Fruit fly (Drosophila melanogaster) whole organism, embryonic: Measurements from ENCODE around the gene CG9662.
A peak's percentile ranks its signal among the peaks of the same experiment; 100 is the strongest.

Experiments used
- ATbp ChIP-seq: fragments of 200-800 bp; sonication (Bioruptor generic); optimal IDR thresholded peaks from 2 replicates; lab custom pipeline; 2017; ENCODE audit warnings: missing biosample characterization, mild to moderate bottlenecking, missing genetic modification characterization, missing genetic modification reagents
- Abd-B ChIP-seq: fragments of 200-800 bp; sonication (Bioruptor generic); optimal IDR thresholded peaks from 2 replicates; lab custom pipeline; 2018; ENCODE audit warnings: missing biosample characterization, mild to moderate bottlenecking, missing genetic modification characterization, moderate library complexity
- Bteb2 ChIP-seq: fragments of 200-800 bp; sonication (Bioruptor generic); optimal IDR thresholded peaks from 2 replicates; lab custom pipeline; 2016; ENCODE audit warnings: missing biosample characterization, missing genetic modification characterization
- CG12155 ChIP-seq: fragments of 200-800 bp; sonication (Bioruptor generic); optimal IDR thresholded peaks from 3 replicates; lab custom pipeline; 2016; ENCODE audit warnings: missing biosample characterization, missing genetic modification characterization
- CG12659 ChIP-seq: fragments of 200-800 bp; sonication (Bioruptor generic); optimal IDR thresholded peaks from 3 replicates; lab custom pipeline; 2017; ENCODE audit warnings: mild to moderate bottlenecking, missing biosample characterization, missing genetic modification reagents, missing genetic modification characterization
- CG15073 ChIP-seq: fragments of 200-800 bp; sonication (Bioruptor generic); optimal IDR thresholded peaks from 2 replicates; lab custom pipeline; 2016; ENCODE audit warnings: missing biosample characterization, missing genetic modification characterization
- CG18011 ChIP-seq: fragments of 200-800 bp; sonication (Bioruptor generic); optimal IDR thresholded peaks from 2 replicates; lab custom pipeline; 2017; ENCODE audit warnings: missing biosample characterization, missing genetic modification characterization, mild to moderate bottlenecking, moderate library complexity, missing genotype
- CG18476 ChIP-seq: fragments of 200-800 bp; sonication (Bioruptor generic); optimal IDR thresholded peaks from 2 replicates; lab custom pipeline; 2016; ENCODE audit warnings: missing biosample characterization, mild to moderate bottlenecking, missing genetic modification characterization
- CG18619 ChIP-seq: fragments of 200-800 bp; sonication (Bioruptor generic); optimal IDR thresholded peaks from 3 replicates; lab custom pipeline; 2017; ENCODE audit warnings: missing biosample characterization, mild to moderate bottlenecking, missing genetic modification characterization
- CG2199 ChIP-seq: fragments of 200-800 bp; sonication (Bioruptor generic); IDR thresholded peaks from 3 replicates; pipeline ENCODE4 v1.3.6; 2022; ENCODE audit warnings: missing biosample characterization, missing genetic modification characterization
- CG33557 ChIP-seq: fragments of 200-800 bp; sonication (Bioruptor generic); optimal IDR thresholded peaks from 2 replicates; lab custom pipeline; 2019; ENCODE audit warnings: missing biosample characterization, mild to moderate bottlenecking, missing genetic modification characterization, moderate library complexity
- CG4404 ChIP-seq: fragments of 200-800 bp; sonication (Bioruptor generic); IDR thresholded peaks from 2 replicates; pipeline ENCODE4 v1.3.6; 2022; ENCODE audit warnings: missing biosample characterization, missing genetic modification characterization
- CG7357 ChIP-seq: fragments of 200-800 bp; sonication (Bioruptor generic); IDR thresholded peaks from 3 replicates; pipeline ENCODE4 v1.3.6; 2022; ENCODE audit warnings: missing biosample characterization, missing genetic modification characterization
- CG7556 ChIP-seq: fragments of 200-800 bp; sonication (Bioruptor generic); optimal IDR thresholded peaks from 2 replicates; lab custom pipeline; 2017; ENCODE audit warnings: missing biosample characterization, mild to moderate bottlenecking, missing genetic modification characterization
- CG8290 ChIP-seq, 3 experiments: fragments of 200-800 bp; sonication (Bioruptor generic); optimal IDR thresholded peaks; 2 replicates each; lab custom pipeline; 2016 to 2019; ENCODE audit warnings: missing biosample characterization in 3 of 3, missing genetic modification characterization in 3 of 3, mild to moderate bottlenecking in 2 of 3, moderate library complexity in 1 of 3
- CG9727 ChIP-seq: fragments of 200-800 bp; sonication (Bioruptor generic); optimal IDR thresholded peaks from 3 replicates; lab custom pipeline; 2017; ENCODE audit warnings: missing biosample characterization, mild to moderate bottlenecking, missing genetic modification characterization
- Chrac-16 ChIP-seq: fragments of 200-800 bp; sonication (Bioruptor generic); optimal IDR thresholded peaks from 3 replicates; lab custom pipeline; 2016; ENCODE audit warnings: missing biosample characterization, missing genetic modification characterization
- D ChIP-seq, 2 experiments: fragments of 200-800 bp in 1 of 2; fragments of >200 bp in 1 of 2; sonication (Bioruptor generic) in 1 of 2; optimal IDR thresholded peaks; 2 replicates in 1 of 2; 3 replicates in 1 of 2; lab custom pipeline; 2017; ENCODE audit warnings: mild to moderate bottlenecking in 1 of 2, missing biosample characterization in 1 of 2, missing genetic modification characterization in 1 of 2, missing genetic modification reagents in 1 of 2
- Doc2 ChIP-seq: fragments of 200-800 bp; sonication (Bioruptor generic); IDR thresholded peaks from 2 replicates; pipeline ENCODE4 v1.3.6; 2022; ENCODE audit warnings: missing biosample characterization, missing genetic modification characterization
- E2f1 ChIP-seq: fragments of 200-800 bp; sonication (Bioruptor generic); IDR thresholded peaks from 2 replicates; pipeline ENCODE4 v1.3.6; 2022; ENCODE audit warnings: missing biosample characterization, missing genetic modification characterization
- Fer1 ChIP-seq: fragments of 200-800 bp; sonication (Bioruptor generic); optimal IDR thresholded peaks from 2 replicates; lab custom pipeline; 2017; ENCODE audit warnings: missing biosample characterization, mild to moderate bottlenecking, missing genetic modification characterization
- HLH3B ChIP-seq: fragments of 200-800 bp; sonication (Bioruptor generic); IDR thresholded peaks from 2 replicates; pipeline ENCODE4 v1.3.6; 2022; ENCODE audit warnings: missing biosample characterization, missing genetic modification characterization
- HLH54F ChIP-seq: fragments of 200-800 bp; sonication (Bioruptor generic); optimal IDR thresholded peaks from 3 replicates; lab custom pipeline; 2016; ENCODE audit warnings: missing biosample characterization, missing genetic modification characterization
- Lpt ChIP-seq: fragments of >200 bp; optimal IDR thresholded peaks from 2 replicates; lab custom pipeline; 2018; ENCODE audit warnings: missing biosample characterization, missing genetic modification characterization
- Ravus ChIP-seq: fragments of 200-800 bp; sonication (Bioruptor generic); IDR thresholded peaks from 2 replicates; pipeline ENCODE4 v1.3.6; 2022; ENCODE audit warnings: missing biosample characterization, missing genetic modification characterization
- Rfx ChIP-seq: fragments of 200-800 bp; sonication (Bioruptor generic); IDR thresholded peaks from 2 replicates; pipeline ENCODE4 v1.3.6; 2022; ENCODE audit warnings: missing biosample characterization, missing genetic modification characterization
- Rx ChIP-seq: fragments of 200-800 bp; sonication (Bioruptor generic); IDR thresholded peaks from 2 replicates; pipeline ENCODE4 v1.3.6; 2022; ENCODE audit warnings: missing biosample characterization, missing genetic modification characterization
- Scr ChIP-seq: fragments of 200-800 bp; sonication (Bioruptor generic); IDR thresholded peaks from 2 replicates; pipeline ENCODE4 v1.3.6; 2022; ENCODE audit warnings: missing biosample characterization, missing genetic modification characterization; ENCODE audit not compliant: partially characterized antibody
- Taf1 ChIP-seq: fragments of 200-800 bp; sonication (Bioruptor generic); IDR thresholded peaks from 2 replicates; pipeline ENCODE4 v1.3.6; 2022; ENCODE audit warnings: missing biosample characterization, missing genetic modification characterization
- Xrp1 ChIP-seq: fragments of 200-800 bp; sonication (Bioruptor generic); IDR thresholded peaks from 2 replicates; pipeline ENCODE4 v1.3.6; 2022; ENCODE audit warnings: missing biosample characterization, missing genetic modification characterization
- az2 ChIP-seq: fragments of 200-800 bp; sonication (Bioruptor generic); optimal IDR thresholded peaks from 3 replicates; lab custom pipeline; 2016; ENCODE audit warnings: missing biosample characterization, missing genetic modification characterization
- bcd ChIP-seq: fragments of 200-800 bp; sonication (Bioruptor generic); optimal IDR thresholded peaks from 2 replicates; lab custom pipeline; 2017; ENCODE audit warnings: missing biosample characterization, mild to moderate bottlenecking, missing genetic modification characterization
- br ChIP-seq: fragments of >200 bp; optimal IDR thresholded peaks from 2 replicates; lab custom pipeline; 2017
- cas ChIP-seq: fragments of 200-800 bp; sonication (Bioruptor generic); IDR thresholded peaks from 2 replicates; pipeline ENCODE4 v1.3.6; 2022; ENCODE audit warnings: missing biosample characterization, missing genetic modification characterization
- chn ChIP-seq: fragments of 200-800 bp; sonication (Bioruptor generic); optimal IDR thresholded peaks from 2 replicates; lab custom pipeline; 2016; ENCODE audit warnings: missing biosample characterization, missing genetic modification characterization
- crc ChIP-seq: fragments of 200-800 bp; sonication (Bioruptor generic); optimal IDR thresholded peaks from 2 replicates; lab custom pipeline; 2016; ENCODE audit warnings: missing biosample characterization, missing genetic modification characterization
- croc ChIP-seq: fragments of 200-800 bp; sonication (Bioruptor generic); conservative IDR thresholded peaks from 3 replicates; pipeline ENCODE4 v1.3.6; 2022; ENCODE audit warnings: missing biosample characterization, missing genetic modification characterization
- disco-r ChIP-seq: fragments of 200-800 bp; sonication (Bioruptor generic); optimal IDR thresholded peaks from 2 replicates; lab custom pipeline; 2016; ENCODE audit warnings: missing biosample characterization, missing genetic modification characterization
- dm ChIP-seq: fragments of 200-800 bp; sonication (Bioruptor generic); optimal IDR thresholded peaks from 3 replicates; lab custom pipeline; 2016; ENCODE audit warnings: missing biosample characterization, missing genetic modification characterization
- dmrt99B ChIP-seq: fragments of 200-800 bp; sonication (Bioruptor generic); optimal IDR thresholded peaks from 2 replicates; lab custom pipeline; 2018; ENCODE audit warnings: missing biosample characterization, mild to moderate bottlenecking, missing genetic modification characterization, moderate library complexity
- dysf ChIP-seq: fragments of 200-800 bp; sonication (Bioruptor generic); IDR thresholded peaks from 3 replicates; pipeline ENCODE4 v1.3.6; 2022; ENCODE audit warnings: missing biosample characterization, missing genetic modification characterization
- gcm ChIP-seq: fragments of 200-800 bp; sonication (Bioruptor generic); optimal IDR thresholded peaks from 2 replicates; lab custom pipeline; 2019; ENCODE audit warnings: missing biosample characterization, mild to moderate bottlenecking, missing genetic modification characterization, moderate library complexity
- gcm2 ChIP-seq: fragments of 200-800 bp; sonication (Bioruptor generic); optimal IDR thresholded peaks from 2 replicates; lab custom pipeline; 2016; ENCODE audit warnings: missing biosample characterization, missing genetic modification characterization
- hb ChIP-seq: fragments of 200-800 bp; sonication (Bioruptor generic); IDR thresholded peaks from 3 replicates; pipeline ENCODE4 v1.3.6; 2022; ENCODE audit warnings: missing biosample characterization, missing genetic modification characterization; ENCODE audit not compliant: partially characterized antibody
- hbn ChIP-seq: fragments of 200-800 bp; sonication (Bioruptor generic); IDR thresholded peaks from 2 replicates; pipeline ENCODE4 v1.3.6; 2022; ENCODE audit warnings: missing biosample characterization, missing genetic modification characterization; ENCODE audit not compliant: partially characterized antibody
- luna ChIP-seq: fragments of 200-800 bp; sonication (Bioruptor generic); optimal IDR thresholded peaks from 2 replicates; lab custom pipeline; 2016; ENCODE audit warnings: missing biosample characterization, missing genetic modification characterization
- salm ChIP-seq: fragments of 200-800 bp; sonication (Bioruptor generic); optimal IDR thresholded peaks from 2 replicates; lab custom pipeline; 2018; ENCODE audit warnings: missing biosample characterization, mild to moderate bottlenecking, missing genetic modification characterization
- sna ChIP-seq: fragments of 200-800 bp; sonication (Bioruptor generic); IDR thresholded peaks from 2 replicates; pipeline ENCODE4 v1.3.6; 2022; ENCODE audit warnings: missing biosample characterization, missing genetic modification characterization; ENCODE audit not compliant: partially characterized antibody
- sqz ChIP-seq: fragments of 200-800 bp; sonication (Bioruptor generic); optimal IDR thresholded peaks from 3 replicates; lab custom pipeline; 2018; ENCODE audit warnings: missing biosample characterization, mild to moderate bottlenecking, missing genetic modification characterization
- tin ChIP-seq: fragments of 200-800 bp; sonication (Bioruptor generic); optimal IDR thresholded peaks from 3 replicates; lab custom pipeline; 2016; ENCODE audit warnings: missing biosample characterization, missing genetic modification characterization
- trh ChIP-seq: fragments of 200-800 bp; sonication (Bioruptor generic); optimal IDR thresholded peaks from 2 replicates; lab custom pipeline; 2016; ENCODE audit warnings: missing biosample characterization, missing genetic modification characterization

The CG9662 gene

dm6 chr2L:3376684-3377086 lies at the start of gene CG9662, which contains the start of gene Ptpa:
CG9662 (minus strand) TSS chr2L:3376737.
Ptpa (plus strand) TSS chr2L:3377002.
- TF ChIP-seq bcd (peak; percentile 78), hbn (GFP tag; lab: Robert Waterston, UW) (peak; percentile 85), Scr (GFP tag; lab: Robert Waterston, UW) (peak; percentile 96), croc (GFP tag; lab: Robert Waterston, UW) (peak; percentile 80), Rfx (GFP tag; lab: Robert Waterston, UW) (peak; percentile 89), CG12155 (GFP tag; lab: Kevin White, UChicago) (peak; percentile 81), Xrp1 (GFP tag; lab: Robert Waterston, UW) (peak; percentile 77), Doc2 (no peak), HLH54F (GFP tag; lab: Kevin White, UChicago) (peak; percentile 90), dmrt99B (tag; lab: Kevin White, UChicago) (peak; percentile 71), CG18011 (GFP tag; lab: Kevin White, UChicago) (peak; percentile 42), dm (peak; percentile 84), Lpt (no peak), CG33557 (GFP tag; lab: Kevin White, UChicago) (peak; percentile 64), disco-r (GFP tag; lab: Kevin White, UChicago) (peak; percentile 49), CG8290 (GFP tag; optimal IDR thresholded peaks at IDR 0.05; lab: Kevin White, UChicago) (peak; percentile 71), CG8290 (tag; optimal IDR thresholded peaks at IDR 0.05; lab: Kevin White, UChicago) (peak in 1 of 2 experiments; percentile 80), CG4404 (GFP tag; lab: Robert Waterston, UW) (peak; percentile 82), Abd-B (GFP tag; lab: Kevin White, UChicago) (peak; percentile 92), Taf1 (peak; percentile 70; the same call in 1 of the 2 replicates), E2f1 (peak; percentile 55), Ravus (GFP tag; lab: Robert Waterston, UW) (peak; percentile 61), tin (peak; percentile 82), HLH3B (GFP tag; lab: Robert Waterston, UW) (peak; percentile 82), chn (peak; percentile 88), dysf (GFP tag; lab: Robert Waterston, UW) (peak; percentile 90), CG9727 (peak; percentile 77), CG2199 (GFP tag; lab: Robert Waterston, UW) (no peak), Chrac-16 (GFP tag; lab: Kevin White, UChicago) (peak; percentile 86), CG18619 (peak; percentile 68), CG18476 (GFP tag; lab: Kevin White, UChicago) (peak; percentile 67), crc (peak; percentile 43), CG15073 (GFP tag; lab: Kevin White, UChicago) (peak; percentile 2), CG7357 (GFP tag; lab: Robert Waterston, UW) (peak; percentile 100), gcm (no peak), sna (GFP tag; lab: Robert Waterston, UW) (peak; percentile 93), CG12659 (peak; percentile 85), sqz (GFP tag; lab: Kevin White, UChicago) (no peak), gcm2 (GFP tag; lab: Kevin White, UChicago) (peak; percentile 15), trh (GFP tag; lab: Kevin White, UChicago) (peak; percentile 40), Fer1 (GFP tag; lab: Kevin White, UChicago) (no peak), luna (GFP tag; lab: Kevin White, UChicago) (peak; percentile 65), hb (GFP tag; lab: Robert Waterston, UW) (peak; percentile 88), D (optimal IDR thresholded peaks at IDR 0.05; lab: Kevin White, UChicago) (no peak), D (GFP tag; optimal IDR thresholded peaks at IDR 0.05; lab: Kevin White, UChicago) (peak; percentile 59), Bteb2 (GFP tag; lab: Kevin White, UChicago) (peak; percentile 81), salm (tag; lab: Kevin White, UChicago) (no peak), CG7556 (GFP tag; lab: Kevin White, UChicago) (peak; percentile 43), br (lab: Kevin White, UChicago) (no peak), az2 (peak; percentile 80), ATbp (GFP tag; lab: Kevin White, UChicago) (peak; percentile 21), cas (GFP tag; lab: Robert Waterston, UW) (peak; percentile 47; the same call in 1 of the 2 replicates), Rx (GFP tag; lab: Robert Waterston, UW) (peak; percentile 72)
